Fruit fly (Drosophila melanogaster): ENCODE results near the gene CG8202.

Gene CG8202

dm6 chr3R:8715851-8716550 is 15.9 kb upstream of the CG8202 start, which contains the start of gene TMEM216 (continued):
- no peak for TF ChIP-seq p53 (GFP tag; optimal IDR thresholded peaks at IDR 0.05)
- TF ChIP-seq caup (GFP tag; optimal IDR thresholded peaks at IDR 0.05; ENCODE audit: severe bottlenecking) = no peak
- TF ChIP-seq cas (GFP tag; IDR thresholded peaks at IDR 0.05) = no peak
- no peak for TF ChIP-seq CG16779 (GFP tag; IDR thresholded peaks at IDR 0.05)
- TF ChIP-seq HHEX (GFP tag; optimal IDR thresholded peaks at IDR 0.05) = no peak
- no peak for TF ChIP-seq btn (GFP tag; optimal IDR thresholded peaks at IDR 0.05)
- peak; percentile 84; the same call in 1 of the 4 replicates for TF ChIP-seq chinmo (GFP tag; IDR thresholded peaks at IDR 0.05; ENCODE audit: partially characterized antibody)
- TF ChIP-seq unc-4 (GFP tag; IDR thresholded peaks at IDR 0.05; ENCODE audit: partially characterized antibody) = peak; percentile 49; the same call in 1 of the 2 replicates
- peak; percentile 13 for TF ChIP-seq bigmax (GFP tag; optimal IDR thresholded peaks at IDR 0.05)
- TF ChIP-seq insv (GFP tag; optimal IDR thresholded peaks at IDR 0.05) = peak in 1 of 2 experiments; percentile 73
- no peak for TF ChIP-seq CG17802 (tag; optimal IDR thresholded peaks at IDR 0.05)
- peak; percentile 85; the same call in 2 of the 3 replicates for TF ChIP-seq CG11560 (tag; IDR thresholded peaks at IDR 0.05)
- peak; percentile 76 for TF ChIP-seq sens (GFP tag)
- peak; percentile 65 for TF ChIP-seq trem (tag; optimal IDR thresholded peaks at IDR 0.05)
- peak; percentile 25 for TF ChIP-seq MTF-1 (GFP tag; optimal IDR thresholded peaks at IDR 0.05; ENCODE audit: borderline replicate concordance)
- peak; percentile 12 for TF ChIP-seq phol (tag; optimal IDR thresholded peaks at IDR 0.05)
- TF ChIP-seq chif (GFP tag; optimal IDR thresholded peaks at IDR 0.05) = no peak
- no peak for TF ChIP-seq H15 (GFP tag; IDR thresholded peaks at IDR 0.05)
- no peak for TF ChIP-seq dmrt99B (tag; optimal IDR thresholded peaks at IDR 0.05)
- peak; percentile 85 for TF ChIP-seq Dp (GFP tag; optimal IDR thresholded peaks at IDR 0.05)
- no peak for TF ChIP-seq Dek (tag; optimal IDR thresholded peaks at IDR 0.05)
- no peak for TF ChIP-seq ase (GFP tag; IDR thresholded peaks at IDR 0.05)
- TF ChIP-seq HmgZ (tag; optimal IDR thresholded peaks at IDR 0.05) = peak; percentile 48
- no peak for TF ChIP-seq CG15601 (tag; optimal IDR thresholded peaks at IDR 0.05)
- TF ChIP-seq CG10543 (GFP tag; optimal IDR thresholded peaks at IDR 0.05) = peak; percentile 36
- peak; percentile 61 for TF ChIP-seq Sry-δ (GFP tag; optimal IDR thresholded peaks at IDR 0.05)
- no peak for TF ChIP-seq CG4730 (GFP tag; IDR thresholded peaks at IDR 0.05)
- TF ChIP-seq Elba2 (GFP tag; optimal IDR thresholded peaks at IDR 0.05) = peak; percentile 83
- peak; percentile 42 for TF ChIP-seq CG33213 (GFP tag; optimal IDR thresholded peaks at IDR 0.05)
- peak; percentile 46 for TF ChIP-seq CG4617 (GFP tag; optimal IDR thresholded peaks at IDR 0.05; ENCODE audit: borderline replicate concordance)
- no peak for TF ChIP-seq CG9437 (GFP tag; optimal IDR thresholded peaks at IDR 0.05)
- TF ChIP-seq row (GFP tag; IDR thresholded peaks at IDR 0.05) = 0 out of 3 replicates have a peak, but pooled peaks have one; percentile 5
- TF ChIP-seq crp (GFP tag; optimal IDR thresholded peaks at IDR 0.05) = peak; percentile 7 to 82
- TF ChIP-seq sens-2 (GFP tag; IDR thresholded peaks at IDR 0.05) = no peak
- TF ChIP-seq CG8089 (GFP tag; optimal IDR thresholded peaks at IDR 0.05) = no peak
- no peak for TF ChIP-seq sim (GFP tag; IDR thresholded peaks at IDR 0.05)
- TF ChIP-seq crol (GFP tag; IDR thresholded peaks at IDR 0.05) = peak; percentile 82
- TF ChIP-seq CG10267 (tag; optimal IDR thresholded peaks at IDR 0.05) = peak; percentile 52
- TF ChIP-seq CG13123 (GFP tag; optimal IDR thresholded peaks at IDR 0.05) = no peak
- TF ChIP-seq CG3995 (GFP tag; optimal IDR thresholded peaks at IDR 0.05) = peak; percentile 82
- no peak for TF ChIP-seq pan (optimal IDR thresholded peaks at IDR 0.05)
- no peak for TF ChIP-seq pan (GFP tag; optimal IDR thresholded peaks at IDR 0.05 in 1 of 2, IDR thresholded peaks at IDR 0.05 in 1 of 2)
- peak; percentile 73 for TF ChIP-seq stwl (tag; optimal IDR thresholded peaks at IDR 0.05)
- peak; percentile 16 for TF ChIP-seq CG7987 (GFP tag; optimal IDR thresholded peaks at IDR 0.05)
- TF ChIP-seq CG2116 (GFP tag; optimal IDR thresholded peaks at IDR 0.05) = peak; percentile 80
- no peak for TF ChIP-seq Rx (GFP tag; IDR thresholded peaks at IDR 0.05)
- TF ChIP-seq zfh1 (GFP tag; IDR thresholded peaks at IDR 0.05) = no peak
- peak in 1 of 2 experiments; percentile 6 for TF ChIP-seq dpn (GFP tag; optimal IDR thresholded peaks at IDR 0.05)
- TF ChIP-seq lab (GFP tag; optimal IDR thresholded peaks at IDR 0.05) = no peak

Data from whole organism, embryonic.